Worm (Caenorhabditis elegans): ENCODE data around the gene mtl-1.

The mtl-1 gene

DNA sequence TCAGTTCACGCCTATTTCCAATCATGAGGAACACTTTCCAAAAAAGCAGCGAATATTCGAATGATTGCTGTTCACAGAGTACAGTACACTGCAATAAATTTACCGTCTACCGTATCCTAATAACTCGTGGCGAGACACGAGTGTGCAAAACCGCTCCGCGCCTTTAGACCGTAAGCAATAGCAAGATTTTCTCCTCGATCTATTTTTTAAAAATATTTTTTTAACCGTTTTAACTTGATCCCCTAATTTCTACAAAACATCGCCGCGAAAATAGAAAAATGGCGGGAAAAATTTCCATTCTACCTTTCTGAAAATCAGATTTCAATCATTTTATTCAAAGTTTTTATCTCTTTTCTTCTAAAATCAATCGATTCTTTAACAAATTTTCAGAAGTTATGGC is 11.0 kb upstream of the mtl-1 start, which contains the start of gene era-1:
Gene era-1, plus strand, starts transcription at position 366 of the 400 bp plus-strand sequence.
- TF ChIP-seq F13C5.2 (tag; optimal IDR thresholded peaks at IDR 0.05) (no peak), ama-1 (optimal IDR thresholded peaks at IDR 0.05) (no peak), flt-1 (GFP tag; IDR thresholded peaks at IDR 0.05) (no peak), pes-1 (GFP tag; IDR thresholded peaks at IDR 0.05) (no peak), B0310.2 (tag; optimal IDR thresholded peaks at IDR 0.05) (no peak), tbx-11 (GFP tag; IDR thresholded peaks at IDR 0.05) (no peak), tra-4 (tag; optimal IDR thresholded peaks at IDR 0.05) (no peak)

ce11 chrV:6699833-6700232 is 8.2 kb upstream of the mtl-1 start:
- TF ChIP-seq ama-1 (optimal IDR thresholded peaks at IDR 0.05) (no peak), scrt-1 (GFP tag; IDR thresholded peaks at IDR 0.05) (no peak), tra-4 (tag; optimal IDR thresholded peaks at IDR 0.05) (no peak), tbx-37 (GFP tag; conservative IDR thresholded peaks at IDR 0.05) (no peak), hnd-1 (tag; optimal IDR thresholded peaks at IDR 0.05) (no peak), ceh-13 (GFP tag; optimal IDR thresholded peaks at IDR 0.05) (no peak), pes-1 (GFP tag; IDR thresholded peaks at IDR 0.05) (no peak), hmbx-1 (tag; optimal IDR thresholded peaks at IDR 0.05) (no peak), tbx-11 (GFP tag; IDR thresholded peaks at IDR 0.05) (no peak), hmg-4 (GFP tag; optimal IDR thresholded peaks at IDR 0.05) (no peak), sea-1 (GFP tag; conservative IDR thresholded peaks at IDR 0.05) (no peak), flt-1 (GFP tag; IDR thresholded peaks at IDR 0.05) (no peak), ets-7 (tag; optimal IDR thresholded peaks at IDR 0.05) (no peak), B0310.2 (tag; optimal IDR thresholded peaks at IDR 0.05) (no peak), ceh-36 (tag; optimal IDR thresholded peaks at IDR 0.05) (no peak), F13C5.2 (tag; optimal IDR thresholded peaks at IDR 0.05) (no peak), aly-1 (tag; optimal IDR thresholded peaks at IDR 0.05) (no peak)

DNA sequence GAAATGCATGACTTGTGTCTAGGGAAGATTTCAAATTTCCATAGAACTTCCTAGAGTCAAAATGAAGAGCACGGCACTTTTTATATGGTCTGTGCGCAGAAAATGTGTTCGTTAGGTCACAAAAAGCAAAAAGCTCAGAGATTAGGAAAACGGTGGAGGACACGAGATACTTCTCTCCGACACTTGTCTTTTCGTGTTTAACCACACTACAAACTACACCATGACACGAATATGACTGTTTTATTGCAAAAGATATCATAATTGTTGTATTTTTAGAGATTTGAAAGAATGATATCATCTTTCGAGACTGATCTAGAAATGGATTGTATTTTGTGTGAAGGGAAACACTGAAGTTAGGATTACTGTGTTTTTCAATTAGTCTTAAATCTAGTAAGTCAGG is 7.4 kb upstream of the mtl-1 start:
- no peak for TF ChIP-seq hmbx-1 (tag; optimal IDR thresholded peaks at IDR 0.05)
- no peak for TF ChIP-seq hnd-1 (tag; optimal IDR thresholded peaks at IDR 0.05)
- TF ChIP-seq pes-1 (GFP tag; IDR thresholded peaks at IDR 0.05) = no peak
- no peak for TF ChIP-seq scrt-1 (GFP tag; IDR thresholded peaks at IDR 0.05)
- TF ChIP-seq sea-1 (GFP tag; conservative IDR thresholded peaks at IDR 0.05) = no peak
- TF ChIP-seq hmg-4 (GFP tag; optimal IDR thresholded peaks at IDR 0.05) = no peak
- no peak for TF ChIP-seq aly-1 (tag; optimal IDR thresholded peaks at IDR 0.05)

DNA sequence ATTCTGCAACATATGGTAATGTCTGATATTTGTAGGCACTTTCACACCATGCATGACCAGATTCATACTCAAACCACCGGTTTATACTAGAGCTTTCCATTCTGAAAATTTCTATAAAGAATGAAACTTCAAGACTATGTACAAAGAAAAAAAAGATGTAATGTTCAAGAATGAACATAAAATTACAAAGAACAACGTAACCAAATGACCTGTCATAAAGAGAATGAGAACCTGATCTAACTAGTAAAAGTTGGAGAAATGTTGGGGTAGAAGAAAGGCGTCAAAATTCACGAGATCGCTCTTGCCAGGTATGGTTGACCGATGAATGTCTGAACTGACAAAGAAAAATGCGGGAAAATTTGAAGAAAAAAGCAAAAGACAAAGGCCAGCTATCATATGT is 5.9 kb upstream of the mtl-1 start, which contains the start of gene W02F12.2:
Gene W02F12.2, minus strand, starts transcription at position 101 of the 400 bp plus-strand sequence.
- TF ChIP-seq sea-1 (GFP tag; conservative IDR thresholded peaks at IDR 0.05) (no peak), tbx-37 (GFP tag; conservative IDR thresholded peaks at IDR 0.05) (no peak), ama-1 (optimal IDR thresholded peaks at IDR 0.05) (no peak), tra-4 (tag; optimal IDR thresholded peaks at IDR 0.05) (no peak), flt-1 (GFP tag; IDR thresholded peaks at IDR 0.05) (no peak), ets-7 (tag; optimal IDR thresholded peaks at IDR 0.05) (no peak)

DNA sequence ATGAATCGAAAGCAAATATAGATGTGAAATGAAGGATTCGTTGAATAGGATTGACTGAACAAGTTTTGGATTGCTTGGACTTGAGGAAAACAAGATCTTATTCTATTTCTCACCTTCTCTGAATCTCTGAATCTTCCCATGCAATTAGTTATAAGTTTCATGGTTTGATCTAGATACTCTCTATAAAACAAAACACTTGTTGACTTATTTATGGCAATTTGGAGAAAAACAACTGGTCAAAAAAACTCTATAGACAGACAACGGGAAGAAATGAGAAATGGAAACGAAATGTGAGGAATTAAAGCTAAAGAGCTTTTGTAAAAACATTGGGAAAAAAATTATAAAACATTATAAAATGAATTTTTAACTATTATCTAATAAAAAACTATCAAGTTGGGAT is 3.0 kb upstream of the mtl-1 start, which contains the start of gene W02F12.8:
Gene W02F12.8, minus strand, starts transcription at position 101 of the 400 bp plus-strand sequence.
- no peak for TF ChIP-seq tra-4 (tag; optimal IDR thresholded peaks at IDR 0.05)
- TF ChIP-seq B0310.2 (tag; optimal IDR thresholded peaks at IDR 0.05) = no peak
- TF ChIP-seq ceh-13 (GFP tag; optimal IDR thresholded peaks at IDR 0.05) = no peak
- no peak for TF ChIP-seq ets-7 (tag; optimal IDR thresholded peaks at IDR 0.05)
- TF ChIP-seq ceh-36 (tag; optimal IDR thresholded peaks at IDR 0.05) = no peak
- TF ChIP-seq hmg-4 (GFP tag; optimal IDR thresholded peaks at IDR 0.05) = no peak
- no peak for TF ChIP-seq F13C5.2 (tag; optimal IDR thresholded peaks at IDR 0.05)
- no peak for TF ChIP-seq flt-1 (GFP tag; IDR thresholded peaks at IDR 0.05)

- TF ChIP-seq tra-4 (tag; optimal IDR thresholded peaks at IDR 0.05) = no peak
- no peak for TF ChIP-seq ets-7 (tag; optimal IDR thresholded peaks at IDR 0.05)
- no peak for TF ChIP-seq hnd-1 (tag; optimal IDR thresholded peaks at IDR 0.05)
- no peak for TF ChIP-seq B0310.2 (tag; optimal IDR thresholded peaks at IDR 0.05)
- TF ChIP-seq sea-1 (GFP tag; conservative IDR thresholded peaks at IDR 0.05) = no peak
- no peak for TF ChIP-seq aly-1 (tag; optimal IDR thresholded peaks at IDR 0.05)
- no peak for TF ChIP-seq F13C5.2 (tag; optimal IDR thresholded peaks at IDR 0.05)
- no peak for TF ChIP-seq pes-1 (GFP tag; IDR thresholded peaks at IDR 0.05)
- no peak for TF ChIP-seq flt-1 (GFP tag; IDR thresholded peaks at IDR 0.05)
- no peak for TF ChIP-seq tbx-37 (GFP tag; conservative IDR thresholded peaks at IDR 0.05)
- no peak for TF ChIP-seq hmbx-1 (tag; optimal IDR thresholded peaks at IDR 0.05)
Observed at ce11 chrV:6690075-6690474, 1.6 kb downstream of the mtl-1 start.

DNA sequence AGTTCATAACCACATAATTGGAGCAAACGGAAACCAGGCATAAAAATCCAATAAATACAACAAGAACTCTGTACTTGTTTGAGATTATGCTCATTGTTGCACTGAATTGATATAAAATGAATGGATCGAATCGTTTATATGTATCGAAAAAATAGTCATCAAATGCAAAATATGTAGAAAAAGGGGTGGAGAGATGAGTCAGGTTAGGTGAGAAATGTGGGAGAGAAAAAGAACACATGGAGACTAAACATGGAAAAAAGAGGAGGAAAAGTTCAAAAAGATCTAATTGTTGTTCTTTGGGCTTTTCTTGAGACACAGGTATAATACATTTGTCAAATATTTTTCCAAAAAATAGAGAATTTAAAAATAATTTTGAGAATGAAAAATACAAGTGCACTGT is 3.3 kb downstream of the mtl-1 start, which contains the start of gene K11G9.5:
Gene K11G9.5, minus strand, starts transcription at position 101 of the 400 bp plus-strand sequence.
- TF ChIP-seq tbx-37 (GFP tag; conservative IDR thresholded peaks at IDR 0.05) = no peak
- no peak for TF ChIP-seq sea-1 (GFP tag; conservative IDR thresholded peaks at IDR 0.05)
- no peak for TF ChIP-seq ceh-13 (GFP tag; optimal IDR thresholded peaks at IDR 0.05)
- TF ChIP-seq pes-1 (GFP tag; IDR thresholded peaks at IDR 0.05) = no peak
- TF ChIP-seq ama-1 (optimal IDR thresholded peaks at IDR 0.05) = no peak
- TF ChIP-seq flt-1 (GFP tag; IDR thresholded peaks at IDR 0.05) = no peak
- no peak for TF ChIP-seq aly-1 (tag; optimal IDR thresholded peaks at IDR 0.05)
- TF ChIP-seq scrt-1 (GFP tag; IDR thresholded peaks at IDR 0.05) = no peak
- no peak for TF ChIP-seq tbx-11 (GFP tag; IDR thresholded peaks at IDR 0.05)
- TF ChIP-seq hmbx-1 (tag; optimal IDR thresholded peaks at IDR 0.05) = no peak
- TF ChIP-seq F13C5.2 (tag; optimal IDR thresholded peaks at IDR 0.05) = no peak
- TF ChIP-seq hnd-1 (tag; optimal IDR thresholded peaks at IDR 0.05) = no peak
- no peak for TF ChIP-seq tra-4 (tag; optimal IDR thresholded peaks at IDR 0.05)
- no peak for TF ChIP-seq ceh-36 (tag; optimal IDR thresholded peaks at IDR 0.05)

ce11 chrV:6685963-6686362 is 5.7 kb downstream of the mtl-1 start:
- TF ChIP-seq tbx-37 (GFP tag; conservative IDR thresholded peaks at IDR 0.05) (no peak), flt-1 (GFP tag; IDR thresholded peaks at IDR 0.05) (no peak), hmg-4 (GFP tag; optimal IDR thresholded peaks at IDR 0.05) (no peak), hnd-1 (tag; optimal IDR thresholded peaks at IDR 0.05) (no peak), scrt-1 (GFP tag; IDR thresholded peaks at IDR 0.05) (no peak)

Data from whole organism, early embryonic.